Fruit fly (Drosophila melanogaster) whole organism, adult: ENCODE measurements around the gene ftz.

ENCODE experiments used
- CG33017 ChIP-seq: fragments of 200-800 bp; sonication (Bioruptor generic); optimal IDR thresholded peaks from 2 replicates; lab custom pipeline; 2018; ENCODE audit warnings: missing biosample characterization, mild to moderate bottlenecking, missing genetic modification characterization, moderate library complexity
- CG7045 ChIP-seq: fragments of 200-800 bp; sonication (Bioruptor generic); optimal IDR thresholded peaks from 2 replicates; lab custom pipeline; 2017; ENCODE audit warnings: missing biosample characterization, mild to moderate bottlenecking, missing genetic modification characterization
- ovo ChIP-seq: fragments of 200-800 bp; sonication (Bioruptor generic); optimal IDR thresholded peaks from 2 replicates; lab custom pipeline; 2016; ENCODE audit warnings: missing biosample characterization, missing genetic modification characterization

dm6 chr3R:6881264-6882014, 17.3 kb downstream of the ftz start:
- TF ChIP-seq CG7045 (GFP tag; lab: Kevin White, UChicago) (no peak), CG33017 (tag; lab: Kevin White, UChicago) (no peak), ovo (GFP tag; lab: Kevin White, UChicago) (no peak)
